Worm (Caenorhabditis elegans) whole organism, mixed stage, embryonic: ENCODE results near the gene F19B2.5.

ENCODE experiments used
- elt-3 ChIP-seq: fragments of 150-350 bp; optimal IDR thresholded peaks from 2 replicates; lab custom pipeline; 2014; ENCODE audit warnings: missing biosample characterization, missing genetic modification characterization
- lin-13 ChIP-seq: fragments of 150-350 bp; optimal IDR thresholded peaks from 2 replicates; lab custom pipeline; 2014; ENCODE audit warnings: missing biosample characterization, missing genetic modification characterization
- mab-5 ChIP-seq: fragments of 150-350 bp; optimal IDR thresholded peaks from 2 replicates; lab custom pipeline; 2014; ENCODE audit warnings: missing biosample characterization, missing genetic modification characterization
- snpc-4 ChIP-seq: fragments of 150-350 bp; optimal IDR thresholded peaks from 2 replicates; lab custom pipeline; 2014; ENCODE audit warnings: missing biosample characterization, missing genetic modification characterization
- unc-39 ChIP-seq: fragments of 150-350 bp; optimal IDR thresholded peaks from 2 replicates; lab custom pipeline; 2014; ENCODE audit warnings: missing biosample characterization, missing genetic modification characterization
- unc-62 ChIP-seq: fragments of 150-350 bp; optimal IDR thresholded peaks from 2 replicates; lab custom pipeline; 2014; ENCODE audit warnings: missing biosample characterization, missing genetic modification reagents, missing genetic modification characterization

DNA sequence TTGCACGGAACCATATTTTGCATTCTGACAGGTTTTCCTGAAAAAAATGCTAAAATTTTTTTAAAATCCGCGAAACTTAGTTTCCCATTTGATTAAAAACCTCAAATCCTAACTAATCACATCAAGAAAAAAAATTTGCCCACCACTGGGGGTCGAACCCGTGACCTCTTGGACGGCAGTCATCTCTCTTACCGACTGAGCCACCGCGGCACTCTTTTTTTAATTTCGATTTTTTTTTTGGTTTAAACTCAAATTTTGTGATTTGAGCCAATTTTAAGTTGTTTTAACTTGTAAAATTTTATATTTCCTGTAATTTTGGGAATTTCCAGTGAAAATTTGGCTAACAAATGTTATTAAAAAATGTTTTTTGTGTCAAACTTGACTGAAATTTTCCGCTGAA is 44.2 kb downstream of the F19B2.5 start:
- TF ChIP-seq unc-39 (tag; lab: Kevin White, UChicago) (no peak), snpc-4 (tag; lab: Kevin White, UChicago) (no peak), lin-13 (no peak), elt-3 (tag; lab: Kevin White, UChicago) (no peak), mab-5 (tag; lab: Kevin White, UChicago) (no peak), unc-62 (GFP tag; lab: Kevin White, UChicago) (no peak)
